Worm (Caenorhabditis elegans): ENCODE measurements around the gene Y47D3A.1.

Gene Y47D3A.1

ce11 chrIII:11141791-11142490 is at the start of gene Y47D3A.1, which contains the start of gene pola-1:
TSS of gene Y47D3A.1 (minus strand) at chrIII:11141841.
TSS of gene pola-1 (plus strand) at chrIII:11142448.
- peak; percentile 71 for TF ChIP-seq fos-1 (tag; optimal IDR thresholded peaks at IDR 0.05)
- peak; percentile 30; the same call in 1 of the 2 replicates for TF ChIP-seq ceh-88 (GFP tag; IDR thresholded peaks at IDR 0.05)
- TF ChIP-seq nhr-20 (tag; optimal IDR thresholded peaks at IDR 0.05): peak; percentile 79
- TF ChIP-seq mep-1 (tag; optimal IDR thresholded peaks at IDR 0.05): peak; percentile 86
- no peak for TF ChIP-seq ets-5 (GFP tag; IDR thresholded peaks at IDR 0.05)
- TF ChIP-seq efl-1 (optimal IDR thresholded peaks at IDR 0.05): peak; percentile 95 to 96
- peak; percentile 92 to 99 for TF ChIP-seq efl-1 (GFP tag; optimal IDR thresholded peaks at IDR 0.05 in 1 of 2)
- TF ChIP-seq nhr-85 (tag): peak; percentile 81
- TF ChIP-seq lin-35 (GFP tag; optimal IDR thresholded peaks at IDR 0.05): peak; percentile 92 to 97
- peak; percentile 57 for TF ChIP-seq swsn-7 (tag; optimal IDR thresholded peaks at IDR 0.05)
- TF ChIP-seq nhr-237 (tag; optimal IDR thresholded peaks at IDR 0.05): peak; percentile 69
- TF ChIP-seq mdl-1 (tag; optimal IDR thresholded peaks at IDR 0.05): peak in 1 of 2 experiments; percentile 68
- TF ChIP-seq sup-37 (GFP tag; optimal IDR thresholded peaks at IDR 0.05): no peak
- TF ChIP-seq C16A3.4 (tag; optimal IDR thresholded peaks at IDR 0.05): peak; percentile 90
- peak; percentile 89 for TF ChIP-seq fkh-8 (tag; optimal IDR thresholded peaks at IDR 0.05)
- TF ChIP-seq unc-98 (GFP tag; IDR thresholded peaks at IDR 0.05): no peak; the same call in 1 of the 2 replicates
- peak; percentile 44 for TF ChIP-seq elt-2 (tag; optimal IDR thresholded peaks at IDR 0.05)
- peak; percentile 65 for TF ChIP-seq unc-86 (tag; optimal IDR thresholded peaks at IDR 0.05)
- peak; percentile 49 for TF ChIP-seq C04F5.9 (tag; optimal IDR thresholded peaks at IDR 0.05)
- TF ChIP-seq ama-1 (optimal IDR thresholded peaks at IDR 0.05): no peak
- TF ChIP-seq nhr-11 (tag; optimal IDR thresholded peaks at IDR 0.05): no peak
- peak; percentile 86 for TF ChIP-seq nhr-47 (tag; optimal IDR thresholded peaks at IDR 0.05)
- TF ChIP-seq nhr-28 (tag; optimal IDR thresholded peaks at IDR 0.05): no peak
- TF ChIP-seq sox-4 (tag; optimal IDR thresholded peaks at IDR 0.05): peak; percentile 31
- peak; percentile 34 for TF ChIP-seq dsc-1 (tag; optimal IDR thresholded peaks at IDR 0.05)
- no peak for TF ChIP-seq C34B4.2 (tag; optimal IDR thresholded peaks at IDR 0.05)
- peak; percentile 93 for TF ChIP-seq rnt-1 (tag; optimal IDR thresholded peaks at IDR 0.05)
- no peak for TF ChIP-seq unc-62 (GFP tag; optimal IDR thresholded peaks at IDR 0.05)
- peak; percentile 57 for TF ChIP-seq snpc-4 (tag; optimal IDR thresholded peaks at IDR 0.05)
- peak; percentile 19 for TF ChIP-seq zag-1 (tag; optimal IDR thresholded peaks at IDR 0.05)
- TF ChIP-seq lin-13 (GFP tag; optimal IDR thresholded peaks at IDR 0.05): peak; percentile 77
- TF ChIP-seq xbp-1 (tag; optimal IDR thresholded peaks at IDR 0.05): peak; percentile 66
- no peak for TF ChIP-seq tlp-1 (tag; optimal IDR thresholded peaks at IDR 0.05)
- peak; percentile 70 for TF ChIP-seq blmp-1 (tag; optimal IDR thresholded peaks at IDR 0.05)
- TF ChIP-seq lin-15B (tag; optimal IDR thresholded peaks at IDR 0.05): peak; percentile 91
- TF ChIP-seq unc-130 (tag; optimal IDR thresholded peaks at IDR 0.05): peak; percentile 79
- TF ChIP-seq dpl-1 (GFP tag; optimal IDR thresholded peaks at IDR 0.05): peak; percentile 93 to 94 (median 94)
- peak; percentile 8 for TF ChIP-seq lin-39 (tag; optimal IDR thresholded peaks at IDR 0.05)
- no peak for TF ChIP-seq nhr-12 (tag; optimal IDR thresholded peaks at IDR 0.05)
- TF ChIP-seq nhr-19 (GFP tag; conservative IDR thresholded peaks at IDR 0.05): peak; percentile 74
- peak; percentile 74 for TF ChIP-seq alr-1 (tag; optimal IDR thresholded peaks at IDR 0.05; ENCODE audit: borderline replicate concordance)
- TF ChIP-seq zip-4 (GFP tag; optimal IDR thresholded peaks at IDR 0.05): no peak
- peak; percentile 52 for TF ChIP-seq jun-1 (tag; optimal IDR thresholded peaks at IDR 0.05)
- peak; percentile 46 for TF ChIP-seq aly-2 (tag; optimal IDR thresholded peaks at IDR 0.05)
- peak; percentile 58 to 94 (median 86) for TF ChIP-seq ceh-82 (tag; optimal IDR thresholded peaks at IDR 0.05)
- TF ChIP-seq skn-1 (tag; optimal IDR thresholded peaks at IDR 0.05): peak; percentile 80
- no peak for TF ChIP-seq egl-27 (tag; optimal IDR thresholded peaks at IDR 0.05)
- peak in 1 of 2 experiments; percentile 85 for TF ChIP-seq ztf-11 (tag; optimal IDR thresholded peaks at IDR 0.05)
- peak; percentile 40 for TF ChIP-seq nhr-77 (tag; optimal IDR thresholded peaks at IDR 0.05)
- peak; percentile 87 for TF ChIP-seq nhr-71 (tag; optimal IDR thresholded peaks at IDR 0.05)
- TF ChIP-seq pax-3 (tag; optimal IDR thresholded peaks at IDR 0.05): peak; percentile 83
- TF ChIP-seq hlh-17 (GFP tag; optimal IDR thresholded peaks at IDR 0.05; ENCODE audit: borderline replicate concordance): no peak

Measured in whole organism, L1 larva.